Fruit fly (Drosophila melanogaster): Measurements from ENCODE around the gene CG8003.

dm6 chr3L:10682725-10683367 is 21.6 kb downstream of the CG8003 start:
- TF ChIP-seq CG10348 (GFP tag; IDR thresholded peaks at IDR 0.05) (peak; percentile 89), Pif1B (GFP tag; optimal IDR thresholded peaks at IDR 0.05) (peak; percentile 89), Ets98B (GFP tag; IDR thresholded peaks at IDR 0.05) (peak; percentile 91), rn (GFP tag; IDR thresholded peaks at IDR 0.05) (peak; percentile 82), CG32121 (GFP tag; IDR thresholded peaks at IDR 0.05) (peak; percentile 97), gl (tag; optimal IDR thresholded peaks at IDR 0.05) (peak; percentile 55), CG17806 (tag; optimal IDR thresholded peaks at IDR 0.05) (peak; percentile 92)

Measured in whole organism, pupa.